Worm (Caenorhabditis elegans): Measurements from ENCODE around the gene nhr-134.

- TF ChIP-seq him-1 (tag; optimal IDR thresholded peaks at IDR 0.05) (no peak), W03F9.2 (tag; optimal IDR thresholded peaks at IDR 0.05) (no peak), dao-5 (tag; optimal IDR thresholded peaks at IDR 0.05) (no peak)
Measured at ce11 chrV:2185486-2185885, 45.5 kb upstream of the nhr-134 start.

Data from whole organism, L4/young adult.